Fruit fly (Drosophila melanogaster): ENCODE data around the gene CG32407.

dm6 chr3L:5941508-5941907 is 19.7 kb downstream of the CG32407 start:
- TF ChIP-seq CG5204 (GFP tag; optimal IDR thresholded peaks at IDR 0.05) (no peak), Mnt (GFP tag; optimal IDR thresholded peaks at IDR 0.05) (no peak), CG12768 (GFP tag; optimal IDR thresholded peaks at IDR 0.05) (no peak), CG11617 (GFP tag; optimal IDR thresholded peaks at IDR 0.05) (no peak), kay (GFP tag; ENCODE audit: borderline replicate concordance) (no peak), Clk (GFP tag; optimal IDR thresholded peaks at IDR 0.05) (no peak), pad (GFP tag; optimal IDR thresholded peaks at IDR 0.05) (no peak), toe (GFP tag; optimal IDR thresholded peaks at IDR 0.05) (no peak), cnc (optimal IDR thresholded peaks at IDR 0.05) (no peak)

Measured in whole organism, adult.